Fruit fly (Drosophila melanogaster): ENCODE results near the gene CG17186.

DNA sequence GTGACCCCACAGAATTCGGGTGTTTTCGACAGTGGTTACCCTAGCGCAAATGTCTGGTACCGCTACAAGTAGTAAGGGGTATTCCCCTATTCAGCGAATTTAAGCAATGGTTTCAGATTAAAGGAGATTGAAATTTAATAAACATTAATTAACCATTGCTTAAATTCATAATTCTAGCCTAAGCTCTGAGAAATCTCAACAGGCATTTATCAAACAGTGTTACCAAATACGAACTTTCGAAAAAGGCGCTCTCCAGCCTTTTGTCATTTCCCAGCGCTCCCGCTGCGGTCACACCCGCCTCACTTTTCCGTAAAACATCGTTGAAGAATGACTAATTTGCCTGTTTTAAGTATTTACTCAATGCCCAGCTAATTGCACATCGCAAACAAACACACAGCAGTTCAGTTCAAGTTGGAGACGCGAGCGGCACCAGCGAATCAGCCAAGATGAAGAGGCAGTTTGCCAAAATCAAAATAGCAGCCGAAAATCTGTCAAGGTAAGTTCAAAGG, 27.6 kb upstream of the CG17186 start, which contains the start of the genes Surf6 and RhoGAP92B:
- no peak for TF ChIP-seq dac (GFP tag; optimal IDR thresholded peaks at IDR 0.05)
- peak; percentile 77 for TF ChIP-seq CG6854 (GFP tag; optimal IDR thresholded peaks at IDR 0.05)
- TF ChIP-seq CG34406 (GFP tag; optimal IDR thresholded peaks at IDR 0.05): peak; percentile 35
- no peak for TF ChIP-seq Blimp-1 (GFP tag; optimal IDR thresholded peaks at IDR 0.05)
- TF ChIP-seq CG10669 (GFP tag; optimal IDR thresholded peaks at IDR 0.05): peak; percentile 13
- TF ChIP-seq Hr4 (GFP tag; optimal IDR thresholded peaks at IDR 0.05): peak; percentile 51
- TF ChIP-seq CG9139 (GFP tag; optimal IDR thresholded peaks at IDR 0.05): peak; percentile 44
- TF ChIP-seq CG11762 (GFP tag; optimal IDR thresholded peaks at IDR 0.05; ENCODE audit: insufficient read depth): no peak
- peak; percentile 71 for TF ChIP-seq Hr39 (GFP tag; optimal IDR thresholded peaks at IDR 0.05)
- no peak for TF ChIP-seq pdm3 (GFP tag; optimal IDR thresholded peaks at IDR 0.05)
- TF ChIP-seq CG6163 (GFP tag; IDR thresholded peaks at IDR 0.05): peak; percentile 50; the same call in 2 of the 3 replicates
